Worm (Caenorhabditis elegans) whole organism, L4 larva: ENCODE data around the gene dmd-6.

ENCODE experiments used
- F26F4.8 ChIP-seq: fragments of 200-800 bp; sonication (Bioruptor generic); conservative IDR thresholded peaks from 2 replicates; pipeline ENCODE4 v1.3.6; 2022; ENCODE audit warnings: missing genetic modification characterization, missing compliant biosample characterization
- T20F7.1 ChIP-seq: fragments of 200-800 bp; sonication (Bioruptor generic); optimal IDR thresholded peaks from 2 replicates; lab custom pipeline; 2018; ENCODE audit warnings: mild to moderate bottlenecking, missing genetic modification characterization, missing compliant biosample characterization
- Y48G9A.11 ChIP-seq: fragments of 200-800 bp; sonication (Bioruptor generic); IDR thresholded peaks from 2 replicates; pipeline ENCODE4 v1.3.6; 2022; ENCODE audit warnings: missing genetic modification reagents, missing genetic modification characterization, missing compliant biosample characterization
- Y75B8A.6 ChIP-seq: fragments of 200-800 bp; sonication (Bioruptor generic); IDR thresholded peaks from 2 replicates; pipeline ENCODE4 v1.3.6; 2022; ENCODE audit warnings: missing genetic modification reagents, missing genetic modification characterization, missing compliant biosample characterization
- ZK337.2 ChIP-seq: fragments of 200-800 bp; sonication (Bioruptor generic); IDR thresholded peaks from 2 replicates; pipeline ENCODE4 v1.3.6; 2022; ENCODE audit warnings: missing genetic modification reagents, missing genetic modification characterization, missing compliant biosample characterization
- ZK546.5 ChIP-seq, 2 experiments: sonication (generic microtip); optimal IDR thresholded peaks; 2 replicates each; lab custom pipeline; 2017; ENCODE audit warnings: missing biosample characterization in 2 of 2, missing genetic modification characterization in 2 of 2
- aha-1 ChIP-seq: fragments of 150-350 bp; peaks from one replicate; lab custom pipeline; 2014; ENCODE audit warnings: missing biosample characterization, missing genetic modification characterization
- aly-2 ChIP-seq: sonication (generic microtip); optimal IDR thresholded peaks from 2 replicates; lab custom pipeline; 2018; ENCODE audit warnings: missing biosample characterization, missing genetic modification characterization
- ceh-28 ChIP-seq: fragments of 150-350 bp; optimal IDR thresholded peaks from 2 replicates; lab custom pipeline; 2014; ENCODE audit warnings: missing biosample characterization, missing genetic modification reagents, missing genetic modification characterization
- ceh-32 ChIP-seq: sonication (generic microtip); optimal IDR thresholded peaks from 2 replicates; lab custom pipeline; 2016; ENCODE audit warnings: mild to moderate bottlenecking, missing genetic modification characterization, missing compliant biosample characterization; ENCODE audit not compliant: poor library complexity
- cey-2 ChIP-seq: sonication (generic microtip); optimal IDR thresholded peaks from 3 replicates; lab custom pipeline; 2017; ENCODE audit warnings: missing genetic modification characterization, mild to moderate bottlenecking, missing compliant biosample characterization, antibody characterized with exemption, borderline replicate concordance; ENCODE audit not compliant: insufficient read depth
- ctbp-1 ChIP-seq: fragments of 200-800 bp; sonication (Bioruptor generic); IDR thresholded peaks from 2 replicates; pipeline ENCODE4 v1.3.6; 2022; ENCODE audit warnings: missing genetic modification reagents, missing genetic modification characterization, missing compliant biosample characterization
- dmd-6 ChIP-seq: fragments of 200-800 bp; sonication (Bioruptor generic); IDR thresholded peaks from 2 replicates; pipeline ENCODE4 v1.3.6; 2022; ENCODE audit warnings: missing genetic modification reagents, missing genetic modification characterization, missing compliant biosample characterization
- dpl-1 ChIP-seq: fragments of 150-350 bp; optimal IDR thresholded peaks from 2 replicates; lab custom pipeline; 2014; ENCODE audit warnings: missing biosample characterization, missing genetic modification reagents, missing genetic modification characterization
- dve-1 ChIP-seq: sonication (generic microtip); optimal IDR thresholded peaks from 2 replicates; lab custom pipeline; 2017; ENCODE audit warnings: antibody characterized with exemption, mild to moderate bottlenecking, missing genetic modification characterization, missing compliant biosample characterization; ENCODE audit not compliant: insufficient read depth
- egl-43 ChIP-seq: fragments of 200-800 bp; sonication (Bioruptor generic); IDR thresholded peaks from 2 replicates; pipeline ENCODE4 v1.3.6; 2022; ENCODE audit warnings: missing genetic modification reagents, missing genetic modification characterization, missing compliant biosample characterization
- fkh-10 ChIP-seq: fragments of 150-350 bp; optimal IDR thresholded peaks from 2 replicates; lab custom pipeline; 2014; ENCODE audit warnings: missing biosample characterization, missing genetic modification reagents, missing genetic modification characterization
- hif-1 ChIP-seq, 2 experiments: sonication (generic microtip); optimal IDR thresholded peaks; 2 replicates each; lab custom pipeline; 2016 to 2017; ENCODE audit warnings: missing compliant biosample characterization in 2 of 2, missing genetic modification characterization in 2 of 2, missing genetic modification reagents in 2 of 2, missing genotype in 2 of 2, mild to moderate bottlenecking in 1 of 2
- hlh-11 ChIP-seq: fragments of 200-800 bp; sonication (Bioruptor generic); optimal IDR thresholded peaks from 2 replicates; lab custom pipeline; 2018; ENCODE audit warnings: mild to moderate bottlenecking, missing genetic modification characterization, missing compliant biosample characterization
- hlh-30 ChIP-seq: sonication (generic microtip); optimal IDR thresholded peaks from 2 replicates; lab custom pipeline; 2017; ENCODE audit warnings: antibody characterized with exemption, mild to moderate bottlenecking, missing genetic modification characterization, missing compliant biosample characterization; ENCODE audit not compliant: insufficient read depth
- jun-1 ChIP-seq: fragments of 150-350 bp; optimal IDR thresholded peaks from 2 replicates; lab custom pipeline; 2014; ENCODE audit warnings: missing biosample characterization, missing genetic modification reagents, missing genetic modification characterization
- lin-1 ChIP-seq: fragments of 200-800 bp; sonication (Bioruptor generic); IDR thresholded peaks from 2 replicates; pipeline ENCODE4 v1.3.6; 2022; ENCODE audit warnings: missing genetic modification reagents, missing genetic modification characterization, missing compliant biosample characterization
- lin-15B ChIP-seq: fragments of 150-350 bp; sonication (generic microtip); optimal IDR thresholded peaks from 3 replicates; lab custom pipeline; 2014; ENCODE audit warnings: missing biosample characterization, missing genetic modification characterization
- lir-3 ChIP-seq: sonication (generic microtip); optimal IDR thresholded peaks from 2 replicates; lab custom pipeline; 2016; ENCODE audit warnings: mild to moderate bottlenecking, missing genetic modification characterization, missing compliant biosample characterization
- madf-5 ChIP-seq, 2 experiments: fragments of 200-800 bp; sonication (Bioruptor generic); IDR thresholded peaks; 2 replicates each; pipeline ENCODE4 v1.3.6; 2022; ENCODE audit warnings: missing compliant biosample characterization in 2 of 2, missing genetic modification characterization in 2 of 2
- mdl-1 ChIP-seq, 2 experiments: fragments of 150-350 bp in 1 of 2; sonication (generic microtip) in 1 of 2; optimal IDR thresholded peaks; 2 replicates each; lab custom pipeline; 2014 to 2017; ENCODE audit warnings: missing biosample characterization in 2 of 2, missing genetic modification characterization in 2 of 2
- mdt-29 ChIP-seq: fragments of 200-800 bp; sonication (Bioruptor generic); IDR thresholded peaks from 2 replicates; pipeline ENCODE4 v1.3.6; 2022; ENCODE audit warnings: missing genetic modification reagents, missing genetic modification characterization, missing compliant biosample characterization
- nhr-11 ChIP-seq: fragments of 150-350 bp; optimal IDR thresholded peaks from 2 replicates; lab custom pipeline; 2014; ENCODE audit warnings: missing biosample characterization, missing genetic modification characterization
- nhr-111 ChIP-seq: fragments of 200-800 bp; sonication (Bioruptor generic); optimal IDR thresholded peaks from 2 replicates; lab custom pipeline; 2018; ENCODE audit warnings: mild to moderate bottlenecking, missing genetic modification characterization, missing compliant biosample characterization
- nhr-25 ChIP-seq: sonication (generic microtip); optimal IDR thresholded peaks from 2 replicates; lab custom pipeline; 2017; ENCODE audit warnings: missing genetic modification characterization, mild to moderate bottlenecking, missing compliant biosample characterization, antibody characterized with exemption, moderate library complexity, borderline replicate concordance; ENCODE audit not compliant: insufficient read depth
- nhr-28 ChIP-seq: fragments of 150-350 bp; optimal IDR thresholded peaks from 2 replicates; lab custom pipeline; 2014; ENCODE audit warnings: missing biosample characterization, missing genetic modification characterization
- pqm-1 ChIP-seq: sonication (generic microtip); optimal IDR thresholded peaks from 2 replicates; lab custom pipeline; 2017; ENCODE audit warnings: missing biosample characterization, missing genetic modification characterization
- saeg-2 ChIP-seq: fragments of 200-800 bp; sonication (Bioruptor generic); IDR thresholded peaks from 2 replicates; pipeline ENCODE4 v1.3.6; 2022; ENCODE audit warnings: missing genetic modification reagents, missing genetic modification characterization, missing compliant biosample characterization
- set-16 ChIP-seq: fragments of 200-800 bp; sonication (Bioruptor generic); IDR thresholded peaks from 2 replicates; pipeline ENCODE4 v1.3.6; 2022; ENCODE audit warnings: missing genetic modification reagents, missing genetic modification characterization, missing compliant biosample characterization
- skn-1 ChIP-seq: fragments of 150-350 bp; optimal IDR thresholded peaks from 2 replicates; lab custom pipeline; 2014; ENCODE audit warnings: missing biosample characterization, missing genetic modification characterization
- snpc-1.2 ChIP-seq: fragments of 200-800 bp; sonication (Bioruptor generic); IDR thresholded peaks from 2 replicates; pipeline ENCODE4 v1.3.6; 2022; ENCODE audit warnings: missing genetic modification reagents, missing genetic modification characterization, missing compliant biosample characterization
- snpc-4 ChIP-seq: fragments of 150-350 bp; optimal IDR thresholded peaks from 2 replicates; lab custom pipeline; 2014; ENCODE audit warnings: missing biosample characterization, missing genetic modification characterization
- spr-3 ChIP-seq: fragments of 200-800 bp; sonication (Bioruptor generic); optimal IDR thresholded peaks from 2 replicates; lab custom pipeline; 2018; ENCODE audit warnings: mild to moderate bottlenecking, missing genetic modification characterization, missing compliant biosample characterization
- unc-39 ChIP-seq: sonication (generic microtip); optimal IDR thresholded peaks from 2 replicates; lab custom pipeline; 2017; ENCODE audit warnings: missing biosample characterization, missing genetic modification characterization
- unc-62 ChIP-seq, 3 experiments: fragments of 150-350 bp in 1 of 3; sonication (generic microtip); optimal IDR thresholded peaks in 2 of 3; peaks in 1 of 3; 1 replicate in 1 of 3; 2 replicates in 2 of 3; lab custom pipeline; 2014 to 2017; ENCODE audit warnings: missing biosample characterization in 3 of 3, missing genetic modification characterization in 3 of 3, missing genetic modification reagents in 3 of 3, missing genotype in 1 of 3
- zag-1 ChIP-seq: fragments of 150-350 bp; optimal IDR thresholded peaks from 2 replicates; lab custom pipeline; 2014; ENCODE audit warnings: missing biosample characterization, missing genetic modification characterization
- zip-2 ChIP-seq: fragments of 150-350 bp; optimal IDR thresholded peaks from 2 replicates; lab custom pipeline; 2014; ENCODE audit warnings: missing biosample characterization, missing genetic modification characterization
- ztf-7 ChIP-seq: fragments of 150-350 bp; optimal IDR thresholded peaks from 2 replicates; lab custom pipeline; 2014; ENCODE audit warnings: missing biosample characterization, missing genetic modification characterization

dmd-6 gene

DNA sequence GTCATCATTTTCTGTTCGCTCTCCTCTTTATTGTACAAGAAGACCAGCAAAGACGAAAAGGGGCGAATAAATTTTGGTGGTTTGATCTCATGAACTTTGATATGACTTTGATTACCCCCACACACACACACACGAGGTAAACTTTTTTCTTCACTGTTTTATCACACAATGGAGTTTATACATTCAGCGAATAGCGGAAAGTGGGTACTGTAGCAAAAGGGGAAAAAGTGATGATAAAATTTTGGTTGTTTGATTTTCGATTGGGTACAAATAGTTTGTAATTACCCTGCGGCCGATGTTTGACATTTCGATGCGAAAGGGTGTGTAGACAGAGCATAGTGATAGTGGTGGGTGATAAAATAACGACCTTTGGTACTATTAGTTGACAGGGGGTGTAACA, 22.2 kb upstream of the dmd-6 start (continued):
- no peak for TF ChIP-seq lir-3 (tag; lab: Kevin White, UChicago)
- TF ChIP-seq unc-62 (GFP tag; optimal IDR thresholded peaks at IDR 0.05 in 1 of 2; lab: Kevin White, UChicago): peak; percentile 84 to 98
- TF ChIP-seq unc-62 (tag; optimal IDR thresholded peaks at IDR 0.05; lab: Kevin White, UChicago): no peak
- peak; percentile 61 for TF ChIP-seq zip-2 (tag; lab: Kevin White, UChicago)
- TF ChIP-seq pqm-1: peak; percentile 97
- TF ChIP-seq mdl-1 (tag; optimal IDR thresholded peaks at IDR 0.05; lab: Kevin White, UChicago): peak; percentile 83 to 99
- TF ChIP-seq hlh-11: peak; percentile 99
- no peak for TF ChIP-seq F26F4.8 (GFP tag; lab: Robert Waterston, UW)
- TF ChIP-seq snpc-4 (tag; lab: Kevin White, UChicago): no peak
- peak; percentile 92 for TF ChIP-seq cey-2 (tag; lab: Kevin White, UChicago)
- peak; percentile 45 for TF ChIP-seq ztf-7 (tag; lab: Kevin White, UChicago)
- TF ChIP-seq dpl-1 (GFP tag; lab: Kevin White, UChicago): peak; percentile 41
- no peak for TF ChIP-seq zag-1 (tag; lab: Kevin White, UChicago)
- TF ChIP-seq T20F7.1: peak; percentile 80
- TF ChIP-seq nhr-25: peak; percentile 94
- peak; percentile 81 for TF ChIP-seq aha-1 (tag; lab: Kevin White, UChicago)
- no peak for TF ChIP-seq spr-3
- no peak for TF ChIP-seq ceh-28 (tag; lab: Kevin White, UChicago)
- no peak for TF ChIP-seq ctbp-1 (GFP tag; lab: Robert Waterston, UW)
- TF ChIP-seq, all 104 proteins: peak for 38

ce11 chrIV:14599321-14599720, 17.1 kb upstream of the dmd-6 start:
- TF ChIP-seq ZK337.2 (GFP tag; lab: Robert Waterston, UW): no peak
- TF ChIP-seq snpc-1.2 (GFP tag; lab: Robert Waterston, UW): 0 out of 2 replicates have a peak, but pooled peaks have one; percentile 9

DNA sequence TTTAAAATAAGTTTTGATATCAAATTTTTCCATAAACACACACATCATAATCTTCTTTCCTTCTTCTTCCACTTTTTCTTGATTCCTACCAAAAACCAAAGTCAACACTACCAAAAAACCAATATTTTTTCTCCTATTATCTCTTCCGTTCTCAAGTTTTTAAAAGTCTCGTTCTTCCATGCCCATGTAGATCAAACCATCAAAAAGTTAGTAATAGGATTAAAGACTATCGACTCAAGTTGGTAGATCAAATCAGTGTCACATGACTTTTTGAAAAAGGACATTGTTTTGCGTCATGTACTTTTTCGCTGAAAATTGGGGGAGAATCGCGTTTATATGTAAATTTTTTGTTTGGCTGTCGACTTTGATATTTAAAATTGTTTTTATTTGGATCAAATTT, 13.4 kb upstream of the dmd-6 start:
- no peak for TF ChIP-seq egl-43 (GFP tag; lab: Robert Waterston, UW)
- peak in 1 of 2 experiments; percentile 78 for TF ChIP-seq unc-62 (GFP tag; optimal IDR thresholded peaks at IDR 0.05 in 1 of 2; lab: Kevin White, UChicago)
- no peak for TF ChIP-seq unc-62 (tag; optimal IDR thresholded peaks at IDR 0.05; lab: Kevin White, UChicago)
- TF ChIP-seq nhr-11 (tag; lab: Kevin White, UChicago): no peak
- TF ChIP-seq saeg-2 (GFP tag; lab: Robert Waterston, UW): no peak
- peak; percentile 22; the same call in 1 of the 2 replicates for TF ChIP-seq dmd-6 (GFP tag; lab: Robert Waterston, UW)
- TF ChIP-seq Y75B8A.6 (GFP tag; lab: Robert Waterston, UW): no peak
- TF ChIP-seq lin-15B (tag; lab: Kevin White, UChicago): no peak

- TF ChIP-seq lin-1 (GFP tag; lab: Robert Waterston, UW): no peak
- no peak for TF ChIP-seq lir-3 (tag; lab: Kevin White, UChicago)
- TF ChIP-seq dve-1: peak; percentile 33
- TF ChIP-seq aha-1 (tag; lab: Kevin White, UChicago): peak; percentile 83
- no peak for TF ChIP-seq ZK546.5 (tag; optimal IDR thresholded peaks at IDR 0.05; lab: Kevin White, UChicago)
- no peak for TF ChIP-seq unc-39
- TF ChIP-seq jun-1: no peak
- no peak for TF ChIP-seq mdt-29 (GFP tag; lab: Robert Waterston, UW)
- no peak for TF ChIP-seq ceh-32 (tag; lab: Kevin White, UChicago)
- peak in 1 of 2 experiments; percentile 74 for TF ChIP-seq unc-62 (GFP tag; optimal IDR thresholded peaks at IDR 0.05 in 1 of 2; lab: Kevin White, UChicago)
- TF ChIP-seq unc-62 (tag; optimal IDR thresholded peaks at IDR 0.05; lab: Kevin White, UChicago): no peak
- TF ChIP-seq ceh-28 (tag; lab: Kevin White, UChicago): no peak
- TF ChIP-seq fkh-10 (GFP tag; lab: Kevin White, UChicago): no peak
- no peak for TF ChIP-seq hif-1 (tag; optimal IDR thresholded peaks at IDR 0.05; lab: Kevin White, UChicago)
- no peak for TF ChIP-seq lin-15B (tag; lab: Kevin White, UChicago)
- no peak for TF ChIP-seq nhr-111
- TF ChIP-seq nhr-11 (tag; lab: Kevin White, UChicago): no peak
- TF ChIP-seq madf-5 (GFP tag; IDR thresholded peaks at IDR 0.05; lab: Robert Waterston, UW): no peak
- TF ChIP-seq set-16 (GFP tag; lab: Robert Waterston, UW): no peak
- no peak for TF ChIP-seq skn-1 (tag; lab: Kevin White, UChicago)
- no peak for TF ChIP-seq Y48G9A.11 (GFP tag; lab: Robert Waterston, UW)
- no peak for TF ChIP-seq aly-2 (tag; lab: Kevin White, UChicago)
- TF ChIP-seq nhr-28: no peak
- no peak for TF ChIP-seq hlh-30 (tag; lab: Kevin White, UChicago)
- TF ChIP-seq ctbp-1 (GFP tag; lab: Robert Waterston, UW): no peak
These were observed 11.3 kb upstream of the dmd-6 start for ce11 chrIV:14605143-14605542.
